Fruit fly (Drosophila melanogaster) whole organism, embryonic: ENCODE data around the gene Ak3.

ENCODE experiments used
- Awh ChIP-seq: fragments of 200-800 bp; sonication (Bioruptor generic); IDR thresholded peaks from 2 replicates; pipeline ENCODE4, ENCODE4 v1.3.6; 2022; ENCODE audit warnings: missing biosample characterization, missing genetic modification characterization
- CG12236 ChIP-seq: fragments of 200-800 bp; sonication (Bioruptor generic); optimal IDR thresholded peaks from 2 replicates; lab custom pipeline; 2016; ENCODE audit warnings: missing biosample characterization, missing genetic modification characterization
- CG15514 ChIP-seq: fragments of 200-800 bp; sonication (Bioruptor generic); optimal IDR thresholded peaks from 3 replicates; lab custom pipeline; 2017; ENCODE audit warnings: missing biosample characterization, missing genetic modification characterization, mild to moderate bottlenecking, moderate library complexity, missing genetic modification reagents
- CG1603 ChIP-seq: fragments of 200-800 bp; sonication (Bioruptor generic); optimal IDR thresholded peaks from 2 replicates; lab custom pipeline; 2019; ENCODE audit warnings: missing biosample characterization, mild to moderate bottlenecking, missing genetic modification characterization, moderate library complexity
- CG16779 ChIP-seq: fragments of 200-800 bp; sonication (Bioruptor generic); IDR thresholded peaks from 2 replicates; pipeline ENCODE4 v1.3.6; 2022; ENCODE audit warnings: missing biosample characterization, missing genetic modification characterization
- CG17361 ChIP-seq: fragments of 200-800 bp; sonication (Bioruptor generic); IDR thresholded peaks from 3 replicates; pipeline ENCODE4 v1.3.6; 2022; ENCODE audit warnings: missing biosample characterization, missing genetic modification characterization
- CG17385 ChIP-seq: fragments of 200-800 bp; sonication (Bioruptor generic); optimal IDR thresholded peaks from 3 replicates; lab custom pipeline; 2018; ENCODE audit warnings: missing biosample characterization, mild to moderate bottlenecking, missing genetic modification characterization
- CG1792 ChIP-seq: fragments of 200-800 bp; sonication (Bioruptor generic); optimal IDR thresholded peaks from 2 replicates; lab custom pipeline; 2016; ENCODE audit warnings: missing biosample characterization, missing genetic modification characterization
- CG18599 ChIP-seq: fragments of 200-800 bp; sonication (Bioruptor generic); optimal IDR thresholded peaks from 3 replicates; lab custom pipeline; 2017; ENCODE audit warnings: missing biosample characterization, missing genetic modification characterization, mild to moderate bottlenecking, moderate library complexity, missing genetic modification reagents
- CG2678 ChIP-seq: fragments of 200-800 bp; sonication (Bioruptor generic); optimal IDR thresholded peaks from 3 replicates; lab custom pipeline; 2019; ENCODE audit warnings: missing biosample characterization, mild to moderate bottlenecking, missing genetic modification characterization, moderate library complexity
- CG2875 ChIP-seq: fragments of 200-800 bp; sonication (Bioruptor generic); optimal IDR thresholded peaks from 2 replicates; lab custom pipeline; 2017; ENCODE audit warnings: missing biosample characterization, mild to moderate bottlenecking, missing genetic modification characterization, missing genetic modification reagents
- CG32532 ChIP-seq: fragments of 200-800 bp; sonication (Bioruptor generic); IDR thresholded peaks from 2 replicates; pipeline ENCODE4 v1.3.6; 2022; ENCODE audit warnings: missing biosample characterization, missing genetic modification characterization
- CG33557 ChIP-seq: fragments of 200-800 bp; sonication (Bioruptor generic); optimal IDR thresholded peaks from 2 replicates; lab custom pipeline; 2019; ENCODE audit warnings: missing biosample characterization, mild to moderate bottlenecking, missing genetic modification characterization, moderate library complexity
- CG34376 ChIP-seq: fragments of 200-800 bp; sonication (Bioruptor generic); optimal IDR thresholded peaks from 2 replicates; lab custom pipeline; 2018; ENCODE audit warnings: missing biosample characterization, mild to moderate bottlenecking, missing genetic modification characterization
- CG34422 ChIP-seq: fragments of 200-800 bp; sonication (Bioruptor generic); IDR thresholded peaks from 3 replicates; pipeline ENCODE4 v1.3.6; 2022; ENCODE audit warnings: missing biosample characterization, missing genetic modification characterization
- CG4328 ChIP-seq: fragments of 200-800 bp; sonication (Bioruptor generic); optimal IDR thresholded peaks from 3 replicates; lab custom pipeline; 2017; ENCODE audit warnings: missing biosample characterization, missing genetic modification reagents, missing genetic modification characterization
- CG4360 ChIP-seq: fragments of 200-800 bp; sonication (Bioruptor generic); IDR thresholded peaks from 2 replicates; pipeline ENCODE4 v1.3.6; 2022; ENCODE audit warnings: missing biosample characterization, missing genetic modification characterization
- CG43689 ChIP-seq: fragments of 200-800 bp; sonication (Bioruptor generic); IDR thresholded peaks from 2 replicates; pipeline ENCODE4 v1.3.6; 2022; ENCODE audit warnings: missing biosample characterization, missing genetic modification characterization
- CG7963 ChIP-seq: fragments of 200-800 bp; sonication (Bioruptor generic); IDR thresholded peaks from 3 replicates; pipeline ENCODE4 v1.3.6; 2022; ENCODE audit warnings: missing biosample characterization, missing genetic modification characterization; ENCODE audit not compliant: partially characterized antibody
- CG8944 ChIP-seq: fragments of 200-800 bp; sonication (Bioruptor generic); optimal IDR thresholded peaks from 3 replicates; lab custom pipeline; 2016; ENCODE audit warnings: missing biosample characterization, missing genetic modification characterization
- Chrac-16 ChIP-seq: fragments of 200-800 bp; sonication (Bioruptor generic); optimal IDR thresholded peaks from 3 replicates; lab custom pipeline; 2016; ENCODE audit warnings: missing biosample characterization, missing genetic modification characterization
- CoRest ChIP-seq: fragments of 200-800 bp; sonication (Bioruptor generic); optimal IDR thresholded peaks from 3 replicates; lab custom pipeline; 2018; ENCODE audit warnings: missing biosample characterization, mild to moderate bottlenecking, missing genetic modification characterization, moderate library complexity
- Dbx ChIP-seq: fragments of 200-800 bp; sonication (Bioruptor generic); IDR thresholded peaks from 3 replicates; pipeline ENCODE4 v1.3.6; 2022; ENCODE audit warnings: missing biosample characterization, missing genetic modification characterization
- Dref ChIP-seq: fragments of 200-800 bp; sonication (Bioruptor generic); IDR thresholded peaks from 2 replicates; pipeline ENCODE4 v1.3.6; 2022; ENCODE audit warnings: missing biosample characterization, missing genetic modification characterization
- E2f1 ChIP-seq: fragments of 200-800 bp; sonication (Bioruptor generic); IDR thresholded peaks from 2 replicates; pipeline ENCODE4 v1.3.6; 2022; ENCODE audit warnings: missing biosample characterization, missing genetic modification characterization
- Fer1 ChIP-seq: fragments of 200-800 bp; sonication (Bioruptor generic); optimal IDR thresholded peaks from 2 replicates; lab custom pipeline; 2017; ENCODE audit warnings: missing biosample characterization, mild to moderate bottlenecking, missing genetic modification characterization
- Hmx ChIP-seq: fragments of 200-800 bp; sonication (Bioruptor generic); optimal IDR thresholded peaks from 2 replicates; lab custom pipeline; 2016; ENCODE audit warnings: missing biosample characterization, missing genetic modification characterization
- Ravus ChIP-seq: fragments of 200-800 bp; sonication (Bioruptor generic); IDR thresholded peaks from 2 replicates; pipeline ENCODE4 v1.3.6; 2022; ENCODE audit warnings: missing biosample characterization, missing genetic modification characterization
- Xrp1 ChIP-seq: fragments of 200-800 bp; sonication (Bioruptor generic); IDR thresholded peaks from 2 replicates; pipeline ENCODE4 v1.3.6; 2022; ENCODE audit warnings: missing biosample characterization, missing genetic modification characterization
- ab ChIP-seq: fragments of 200-800 bp; sonication (Bioruptor generic); optimal IDR thresholded peaks from 2 replicates; lab custom pipeline; 2016; ENCODE audit warnings: missing biosample characterization, missing genetic modification characterization
- al ChIP-seq: fragments of 200-800 bp; sonication (Bioruptor generic); IDR thresholded peaks from 2 replicates; pipeline ENCODE4 v1.3.6; 2022; ENCODE audit warnings: missing biosample characterization, missing genetic modification characterization
- chinmo ChIP-seq: fragments of 200-800 bp; sonication (Bioruptor generic); IDR thresholded peaks from 4 replicates; pipeline ENCODE4 v1.3.6; 2022; ENCODE audit warnings: missing biosample characterization, missing genetic modification characterization; ENCODE audit not compliant: partially characterized antibody
- crp ChIP-seq, 2 experiments: fragments of 200-800 bp; sonication (Bioruptor generic); optimal IDR thresholded peaks; 2 replicates in 1 of 2; 3 replicates in 1 of 2; lab custom pipeline; 2017; ENCODE audit warnings: missing biosample characterization in 2 of 2, missing genetic modification characterization in 2 of 2, mild to moderate bottlenecking in 1 of 2, moderate library complexity in 1 of 2
- gcm2 ChIP-seq: fragments of 200-800 bp; sonication (Bioruptor generic); optimal IDR thresholded peaks from 2 replicates; lab custom pipeline; 2016; ENCODE audit warnings: missing biosample characterization, missing genetic modification characterization
- gem ChIP-seq: fragments of 200-800 bp; sonication (Bioruptor generic); optimal IDR thresholded peaks from 2 replicates; lab custom pipeline; 2019; ENCODE audit warnings: missing biosample characterization, mild to moderate bottlenecking, missing genetic modification characterization, moderate library complexity
- hb ChIP-seq: fragments of 200-800 bp; sonication (Bioruptor generic); IDR thresholded peaks from 3 replicates; pipeline ENCODE4 v1.3.6; 2022; ENCODE audit warnings: missing biosample characterization, missing genetic modification characterization; ENCODE audit not compliant: partially characterized antibody
- hbn ChIP-seq: fragments of 200-800 bp; sonication (Bioruptor generic); IDR thresholded peaks from 2 replicates; pipeline ENCODE4 v1.3.6; 2022; ENCODE audit warnings: missing biosample characterization, missing genetic modification characterization; ENCODE audit not compliant: partially characterized antibody
- ken ChIP-seq: fragments of 200-800 bp; sonication (Bioruptor generic); IDR thresholded peaks from 3 replicates; pipeline ENCODE4 v1.3.6; 2022; ENCODE audit warnings: missing biosample characterization, missing genetic modification characterization
- oc ChIP-seq: fragments of 200-800 bp; sonication (Bioruptor generic); optimal IDR thresholded peaks from 2 replicates; lab custom pipeline; 2018; ENCODE audit warnings: missing biosample characterization, mild to moderate bottlenecking, missing genetic modification characterization, moderate library complexity
- peb ChIP-seq: fragments of 200-800 bp; sonication (Bioruptor generic); IDR thresholded peaks from 2 replicates; pipeline ENCODE4 v1.3.6; 2022; ENCODE audit warnings: missing biosample characterization, missing genetic modification characterization
- prd ChIP-seq, 3 experiments: fragments of >200 bp in 2 of 3; fragments of 200-800 bp in 1 of 3; sonication (Bioruptor generic) in 1 of 3; optimal IDR thresholded peaks in 2 of 3; IDR thresholded peaks in 1 of 3; 2 replicates in 2 of 3; 3 replicates in 1 of 3; pipeline versions ENCODE4 v1.3.6 to Lab custom; 2017 to 2022; ENCODE audit warnings: missing biosample characterization in 1 of 3, missing genetic modification characterization in 1 of 3
- schlank ChIP-seq: fragments of 200-800 bp; sonication (Bioruptor generic); optimal IDR thresholded peaks from 2 replicates; lab custom pipeline; 2018; ENCODE audit warnings: missing biosample characterization, mild to moderate bottlenecking, missing genetic modification characterization
- sens ChIP-seq: fragments of 200-800 bp; sonication (Bioruptor generic); peaks from one replicate; lab custom pipeline; 2016; ENCODE audit warnings: missing biosample characterization, missing genetic modification characterization
- so ChIP-seq: fragments of 200-800 bp; sonication (Bioruptor generic); IDR thresholded peaks from 3 replicates; pipeline ENCODE4 v1.3.6; 2022; ENCODE audit warnings: missing biosample characterization, missing genetic modification characterization
- sug ChIP-seq: fragments of 200-800 bp; optimal IDR thresholded peaks from 2 replicates; lab custom pipeline; 2019; ENCODE audit warnings: missing biosample characterization, mild to moderate bottlenecking, missing genetic modification characterization, moderate library complexity
- twi ChIP-seq: fragments of 200-800 bp; optimal IDR thresholded peaks from 2 replicates; lab custom pipeline; 2019; ENCODE audit warnings: missing biosample characterization, mild to moderate bottlenecking, missing genetic modification characterization, moderate library complexity
- vfl ChIP-seq: fragments of 200-800 bp; sonication (Bioruptor generic); optimal IDR thresholded peaks from 2 replicates; lab custom pipeline; 2016; ENCODE audit warnings: missing biosample characterization, missing genetic modification characterization
- zf30C ChIP-seq: fragments of 200-800 bp; sonication (Bioruptor generic); optimal IDR thresholded peaks from 3 replicates; lab custom pipeline; 2018; ENCODE audit warnings: missing biosample characterization, mild to moderate bottlenecking, missing genetic modification characterization

Ak3 gene

DNA sequence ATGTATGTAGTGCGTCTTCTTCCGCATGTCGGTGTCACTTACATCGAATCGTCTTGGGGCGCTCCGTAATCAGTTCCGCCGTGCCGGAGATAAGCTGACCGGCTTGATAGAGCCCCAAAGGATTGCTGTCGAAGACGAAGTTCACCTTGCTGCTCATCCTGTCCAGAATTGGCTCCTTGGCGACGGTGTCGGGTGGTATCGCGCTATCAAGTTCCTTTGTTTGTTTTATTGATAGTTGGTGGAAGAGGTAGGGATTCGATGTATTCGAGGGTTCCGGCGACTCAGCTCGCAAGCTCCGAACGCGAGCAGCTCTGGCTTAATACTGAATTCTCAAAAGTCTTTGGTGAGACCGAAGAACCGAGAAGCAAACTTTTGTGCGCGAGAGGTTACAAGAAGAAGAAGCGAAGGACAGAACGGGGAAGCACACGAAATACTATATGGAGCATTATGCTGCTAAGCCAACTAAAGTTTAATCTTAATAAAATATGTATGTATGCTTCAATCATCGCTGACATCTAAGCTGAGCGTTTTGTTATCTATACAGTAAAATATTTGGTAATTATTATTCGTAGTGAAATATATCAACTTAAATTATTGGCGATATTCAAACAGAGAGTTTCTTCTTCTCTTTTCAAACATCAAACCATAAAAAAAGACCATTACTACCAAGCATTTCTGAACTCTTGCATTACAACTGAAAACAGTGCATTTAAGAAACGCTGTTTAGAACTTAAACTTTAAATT, 4.5 kb downstream of the Ak3 start, which contains the start of gene CG14696 (continued):
- TF ChIP-seq peb (GFP tag; lab: Robert Waterston, UW) (no peak), sug (tag; lab: Kevin White, UChicago) (peak; percentile 77), CG1792 (GFP tag; lab: Kevin White, UChicago) (no peak), Xrp1 (GFP tag; lab: Robert Waterston, UW) (no peak), Chrac-16 (GFP tag; lab: Kevin White, UChicago) (no peak), CG2678 (no peak), oc (no peak), CG1603 (tag; lab: Kevin White, UChicago) (no peak), CG15514 (GFP tag; lab: Kevin White, UChicago) (no peak), hb (GFP tag; lab: Robert Waterston, UW) (no peak), CG4328 (GFP tag; lab: Kevin White, UChicago) (no peak), CG33557 (GFP tag; lab: Kevin White, UChicago) (no peak), CG34422 (GFP tag; lab: Robert Waterston, UW) (peak; percentile 59; the same call in 1 of the 3 replicates), ken (GFP tag; lab: Robert Waterston, UW) (0 out of 3 replicates have a peak, but pooled peaks have one; percentile 36), al (GFP tag; lab: Robert Waterston, UW) (no peak), CG2875 (GFP tag; lab: Kevin White, UChicago) (no peak), CG34376 (GFP tag; lab: Kevin White, UChicago) (no peak), Ravus (no peak), CG18599 (GFP tag; lab: Kevin White, UChicago) (no peak), chinmo (0 out of 4 replicates have a peak, but pooled peaks have one; percentile 9), sens (GFP tag; lab: Kevin White, UChicago) (no peak), Awh (GFP tag; lab: Robert Waterston, UW) (0 out of 2 replicates have a peak, but pooled peaks have one; percentile 9), CG4360 (GFP tag; lab: Robert Waterston, UW) (no peak), E2f1 (GFP tag; lab: Robert Waterston, UW) (0 out of 2 replicates have a peak, but pooled peaks have one; percentile 15), CG17361 (GFP tag; lab: Robert Waterston, UW) (no peak), hbn (GFP tag; lab: Robert Waterston, UW) (no peak), Fer1 (GFP tag; lab: Kevin White, UChicago) (no peak), crp (GFP tag; optimal IDR thresholded peaks at IDR 0.05; lab: Kevin White, UChicago) (peak in 1 of 2 experiments; percentile 64), zf30C (no peak), CG8944 (GFP tag; lab: Kevin White, UChicago) (no peak), CG17385 (peak; percentile 78), Dref (GFP tag; lab: Robert Waterston, UW) (0 out of 2 replicates have a peak, but pooled peaks have one; percentile 22), ab (GFP tag; lab: Kevin White, UChicago) (no peak), CG7963 (GFP tag; lab: Robert Waterston, UW) (no peak), CoRest (tag; lab: Kevin White, UChicago) (peak; percentile 26), so (GFP tag; lab: Robert Waterston, UW) (peak; percentile 15; the same call in 1 of the 3 replicates), Dbx (GFP tag; lab: Robert Waterston, UW) (peak; percentile 44; the same call in 1 of the 3 replicates), prd (optimal IDR thresholded peaks at IDR 0.05; lab: Kevin White, UChicago) (no peak), prd (GFP tag; IDR thresholded peaks at IDR 0.05; lab: Robert Waterston, UW) (no peak), CG43689 (GFP tag; lab: Robert Waterston, UW) (no peak), twi (tag; lab: Kevin White, UChicago) (no peak), gem (tag; lab: Kevin White, UChicago) (no peak), schlank (no peak), gcm2 (GFP tag; lab: Kevin White, UChicago) (no peak), CG32532 (0 out of 2 replicates have a peak, but pooled peaks have one; percentile 27), vfl (GFP tag; lab: Kevin White, UChicago) (no peak), CG16779 (peak; percentile 52; the same call in 1 of the 2 replicates), CG12236 (GFP tag; lab: Kevin White, UChicago) (no peak), Hmx (GFP tag; lab: Kevin White, UChicago) (no peak)
